Fruit fly (Drosophila melanogaster) whole organism, embryonic: ENCODE data around the gene CG9986.

Source experiments
- Atf6 ChIP-seq: fragments of 200-800 bp; sonication (Bioruptor generic); IDR thresholded peaks from 2 replicates; pipeline ENCODE4 v1.3.6; 2022; ENCODE audit warnings: missing biosample characterization, missing genetic modification characterization
- B-H2 ChIP-seq: fragments of 200-800 bp; sonication (Bioruptor generic); optimal IDR thresholded peaks from 2 replicates; lab custom pipeline; 2018; ENCODE audit warnings: missing biosample characterization, mild to moderate bottlenecking, missing genetic modification characterization
- CG10543 ChIP-seq: fragments of 200-800 bp; sonication (Bioruptor generic); optimal IDR thresholded peaks from 3 replicates; lab custom pipeline; 2017; ENCODE audit warnings: missing biosample characterization, mild to moderate bottlenecking, missing genetic modification characterization, moderate library complexity
- CG11085 ChIP-seq: fragments of 200-800 bp; sonication (Bioruptor generic); IDR thresholded peaks from 2 replicates; pipeline ENCODE4 v1.3.6; 2022; ENCODE audit warnings: missing biosample characterization, missing genetic modification characterization
- CG12769 ChIP-seq: fragments of 200-800 bp; sonication (Bioruptor generic); optimal IDR thresholded peaks from 2 replicates; lab custom pipeline; 2019; ENCODE audit warnings: missing biosample characterization, mild to moderate bottlenecking, missing genetic modification characterization, moderate library complexity
- CG15479 ChIP-seq: fragments of 200-800 bp; sonication (Bioruptor generic); optimal IDR thresholded peaks from 3 replicates; lab custom pipeline; 2019; ENCODE audit warnings: missing biosample characterization, mild to moderate bottlenecking, missing genetic modification characterization, moderate library complexity
- CG15696 ChIP-seq: fragments of 200-800 bp; sonication (Bioruptor generic); optimal IDR thresholded peaks from 2 replicates; lab custom pipeline; 2019; ENCODE audit warnings: missing biosample characterization, mild to moderate bottlenecking, missing genetic modification characterization, moderate library complexity
- CG1832 ChIP-seq: fragments of 200-800 bp; sonication (Bioruptor generic); optimal IDR thresholded peaks from 2 replicates; lab custom pipeline; 2017; ENCODE audit warnings: missing biosample characterization, mild to moderate bottlenecking, missing genetic modification characterization, inconsistent platforms
- CG4730 ChIP-seq: fragments of 200-800 bp; sonication (Bioruptor generic); IDR thresholded peaks from 2 replicates; pipeline ENCODE4 v1.3.6; 2022; ENCODE audit warnings: missing biosample characterization, missing genetic modification characterization
- CG6689 ChIP-seq: fragments of 200-800 bp; sonication (Bioruptor generic); IDR thresholded peaks from 2 replicates; pipeline ENCODE4 v1.3.6; 2022; ENCODE audit warnings: missing biosample characterization, missing genetic modification characterization
- Med ChIP-seq: fragments of 200-800 bp; sonication (Bioruptor generic); peaks from one replicate; lab custom pipeline; 2016; ENCODE audit warnings: missing biosample characterization, missing genetic modification characterization, mild to moderate bottlenecking, inconsistent platforms, moderate library complexity
- Rx ChIP-seq: fragments of 200-800 bp; sonication (Bioruptor generic); IDR thresholded peaks from 2 replicates; pipeline ENCODE4 v1.3.6; 2022; ENCODE audit warnings: missing biosample characterization, missing genetic modification characterization
- Xbp1 ChIP-seq: fragments of 200-800 bp; sonication (Bioruptor generic); optimal IDR thresholded peaks from 3 replicates; lab custom pipeline; 2016; ENCODE audit warnings: missing biosample characterization, mild to moderate bottlenecking, missing genetic modification characterization
- abd-A ChIP-seq: fragments of 200-800 bp; sonication (Bioruptor generic); optimal IDR thresholded peaks from 3 replicates; lab custom pipeline; 2019; ENCODE audit warnings: missing biosample characterization, mild to moderate bottlenecking, missing genetic modification characterization, moderate library complexity
- al ChIP-seq: fragments of 200-800 bp; sonication (Bioruptor generic); IDR thresholded peaks from 2 replicates; pipeline ENCODE4 v1.3.6; 2022; ENCODE audit warnings: missing biosample characterization, missing genetic modification characterization
- az2 ChIP-seq: fragments of 200-800 bp; sonication (Bioruptor generic); optimal IDR thresholded peaks from 3 replicates; lab custom pipeline; 2016; ENCODE audit warnings: missing biosample characterization, missing genetic modification characterization
- bsh ChIP-seq, 2 experiments: fragments of 200-800 bp; sonication (Bioruptor generic); optimal IDR thresholded peaks; 2 replicates each; lab custom pipeline; 2017 to 2018; ENCODE audit warnings: mild to moderate bottlenecking in 2 of 2, missing biosample characterization in 2 of 2, missing genetic modification characterization in 2 of 2, moderate library complexity in 1 of 2
- caup ChIP-seq: fragments of 200-800 bp; sonication (Bioruptor generic); optimal IDR thresholded peaks from 3 replicates; lab custom pipeline; 2017; ENCODE audit warnings: missing biosample characterization, mild to moderate bottlenecking, missing genetic modification characterization, moderate library complexity; ENCODE audit not compliant: severe bottlenecking
- chinmo ChIP-seq: fragments of 200-800 bp; sonication (Bioruptor generic); IDR thresholded peaks from 4 replicates; pipeline ENCODE4 v1.3.6; 2022; ENCODE audit warnings: missing biosample characterization, missing genetic modification characterization; ENCODE audit not compliant: partially characterized antibody
- crp ChIP-seq, 2 experiments: fragments of 200-800 bp; sonication (Bioruptor generic); optimal IDR thresholded peaks; 2 replicates in 1 of 2; 3 replicates in 1 of 2; lab custom pipeline; 2017; ENCODE audit warnings: missing biosample characterization in 2 of 2, missing genetic modification characterization in 2 of 2, mild to moderate bottlenecking in 1 of 2, moderate library complexity in 1 of 2
- dati ChIP-seq: fragments of 200-800 bp; sonication (Bioruptor generic); IDR thresholded peaks from 2 replicates; pipeline ENCODE4 v1.3.6; 2022; ENCODE audit warnings: missing biosample characterization, missing genetic modification characterization
- esg ChIP-seq: fragments of 200-800 bp; sonication (Bioruptor generic); conservative IDR thresholded peaks from 2 replicates; pipeline ENCODE4 v1.3.6; 2022; ENCODE audit warnings: missing biosample characterization, missing genetic modification characterization
- fd96Cb ChIP-seq: fragments of 200-800 bp; sonication (Bioruptor generic); optimal IDR thresholded peaks from 2 replicates; lab custom pipeline; 2018; ENCODE audit warnings: missing biosample characterization, mild to moderate bottlenecking, missing genetic modification characterization, moderate library complexity
- gce ChIP-seq: fragments of 200-800 bp; sonication (Bioruptor generic); IDR thresholded peaks from 3 replicates; pipeline ENCODE4 v1.3.6; 2022; ENCODE audit warnings: missing biosample characterization, missing genetic modification characterization
- grn ChIP-seq: fragments of 200-800 bp; sonication (Bioruptor generic); optimal IDR thresholded peaks from 3 replicates; lab custom pipeline; 2017; ENCODE audit warnings: missing biosample characterization, missing genetic modification characterization
- inv ChIP-seq: fragments of 200-800 bp; sonication (Bioruptor generic); IDR thresholded peaks from 2 replicates; pipeline ENCODE4 v1.3.6; 2022; ENCODE audit warnings: missing biosample characterization, missing genetic modification characterization; ENCODE audit not compliant: partially characterized antibody
- ken ChIP-seq: fragments of 200-800 bp; sonication (Bioruptor generic); IDR thresholded peaks from 3 replicates; pipeline ENCODE4 v1.3.6; 2022; ENCODE audit warnings: missing biosample characterization, missing genetic modification characterization
- lola ChIP-seq, 3 experiments: fragments of >200 bp in 2 of 3; fragments of 200-800 bp in 1 of 3; sonication (Bioruptor generic) in 1 of 3; optimal IDR thresholded peaks; 2 replicates each; lab custom pipeline; 2017 to 2019; ENCODE audit warnings: missing biosample characterization in 3 of 3, missing genetic modification characterization in 3 of 3, mild to moderate bottlenecking in 1 of 3, moderate library complexity in 1 of 3
- luna ChIP-seq: fragments of 200-800 bp; sonication (Bioruptor generic); optimal IDR thresholded peaks from 2 replicates; lab custom pipeline; 2016; ENCODE audit warnings: missing biosample characterization, missing genetic modification characterization
- pfk ChIP-seq: fragments of 200-800 bp; sonication (Bioruptor generic); optimal IDR thresholded peaks from 2 replicates; lab custom pipeline; 2018; ENCODE audit warnings: missing biosample characterization, mild to moderate bottlenecking, missing genetic modification characterization, moderate library complexity
- pros ChIP-seq: fragments of 200-800 bp; sonication (Bioruptor generic); optimal IDR thresholded peaks from 3 replicates; lab custom pipeline; 2019; ENCODE audit warnings: missing biosample characterization, mild to moderate bottlenecking, missing genetic modification characterization, moderate library complexity
- rib ChIP-seq: fragments of 200-800 bp; sonication (Bioruptor generic); IDR thresholded peaks from 2 replicates; pipeline ENCODE4 v1.3.6; 2022; ENCODE audit warnings: missing biosample characterization, missing genetic modification characterization
- slp2 ChIP-seq: fragments of 200-800 bp; sonication (Bioruptor generic); optimal IDR thresholded peaks from 2 replicates; lab custom pipeline; 2016; ENCODE audit warnings: missing biosample characterization, missing genetic modification characterization
- sob ChIP-seq: fragments of 200-800 bp; sonication (Bioruptor generic); IDR thresholded peaks from 2 replicates; pipeline ENCODE4 v1.3.6; 2022; ENCODE audit warnings: missing biosample characterization, missing genetic modification characterization
- tll ChIP-seq, 2 experiments: fragments of 200-800 bp in 1 of 2; fragments of >200 bp in 1 of 2; sonication (Bioruptor generic) in 1 of 2; optimal IDR thresholded peaks; 2 replicates each; lab custom pipeline; 2017 to 2019; ENCODE audit warnings: missing biosample characterization in 2 of 2, missing genetic modification characterization in 2 of 2, mild to moderate bottlenecking in 1 of 2, moderate library complexity in 1 of 2
- unpg ChIP-seq: fragments of 200-800 bp; sonication (Bioruptor generic); optimal IDR thresholded peaks from 3 replicates; lab custom pipeline; 2018; ENCODE audit warnings: missing biosample characterization, mild to moderate bottlenecking, missing genetic modification characterization, moderate library complexity
- zen2 ChIP-seq: fragments of 200-800 bp; sonication (Bioruptor generic); IDR thresholded peaks from 3 replicates; pipeline ENCODE4 v1.3.6; 2022; ENCODE audit warnings: missing biosample characterization, missing genetic modification characterization; ENCODE audit not compliant: partially characterized antibody

The CG9986 gene

dm6 chr3R:28568095-28568750, 37.7 kb upstream of the CG9986 start:
- TF ChIP-seq CG11085 (GFP tag; lab: Robert Waterston, UW) (no peak), CG15696 (peak; percentile 5), slp2 (GFP tag; lab: Kevin White, UChicago) (no peak), lola (GFP tag; optimal IDR thresholded peaks at IDR 0.05; lab: Kevin White, UChicago) (no peak), inv (GFP tag; lab: Robert Waterston, UW) (no peak), unpg (GFP tag; lab: Kevin White, UChicago) (no peak), abd-A (no peak), esg (no peak), Atf6 (GFP tag; lab: Robert Waterston, UW) (no peak), luna (no peak), CG4730 (no peak), pfk (GFP tag; lab: Kevin White, UChicago) (no peak), az2 (GFP tag; lab: Kevin White, UChicago) (no peak), bsh (GFP tag; optimal IDR thresholded peaks at IDR 0.05; lab: Kevin White, UChicago) (no peak), grn (peak; percentile 51), gce (0 out of 3 replicates have a peak, but pooled peaks have one; percentile 20), CG6689 (GFP tag; lab: Robert Waterston, UW) (no peak), caup (GFP tag; lab: Kevin White, UChicago) (no peak), fd96Cb (tag; lab: Kevin White, UChicago) (no peak), chinmo (GFP tag; lab: Robert Waterston, UW) (0 out of 4 replicates have a peak, but pooled peaks have one; percentile 40), pros (GFP tag; lab: Kevin White, UChicago) (peak; percentile 37), zen2 (GFP tag; lab: Robert Waterston, UW) (no peak), CG1832 (GFP tag; lab: Kevin White, UChicago) (no peak), crp (GFP tag; optimal IDR thresholded peaks at IDR 0.05; lab: Kevin White, UChicago) (no peak), CG10543 (GFP tag; lab: Kevin White, UChicago) (peak; percentile 34), dati (GFP tag; lab: Robert Waterston, UW) (no peak), ken (GFP tag; lab: Robert Waterston, UW) (0 out of 3 replicates have a peak, but pooled peaks have one; percentile 6), Med (GFP tag; lab: Kevin White, UChicago) (peak; percentile 68), al (GFP tag; lab: Robert Waterston, UW) (no peak), CG12769 (tag; lab: Kevin White, UChicago) (peak; percentile 47), Rx (GFP tag; lab: Robert Waterston, UW) (no peak), tll (GFP tag; optimal IDR thresholded peaks at IDR 0.05; lab: Kevin White, UChicago) (peak in 1 of 2 experiments; percentile 27), rib (GFP tag; lab: Robert Waterston, UW) (no peak), sob (GFP tag; lab: Robert Waterston, UW) (no peak), Xbp1 (GFP tag; lab: Kevin White, UChicago) (no peak), B-H2 (no peak), CG15479 (GFP tag; lab: Kevin White, UChicago) (peak; percentile 95)
- TF ChIP-seq, all 482 proteins: peak for 11
